Worm (Caenorhabditis elegans) whole organism, L4 larva: Measurements from ENCODE around the gene taap-1.

Experiments
- F26F4.8 ChIP-seq: fragments of 200-800 bp; sonication (Bioruptor generic); conservative IDR thresholded peaks from 2 replicates; pipeline ENCODE4 v1.3.6; 2022; ENCODE audit warnings: missing genetic modification characterization, missing compliant biosample characterization
- F49E8.2 ChIP-seq: sonication (generic microtip); optimal IDR thresholded peaks from 2 replicates; lab custom pipeline; 2016; ENCODE audit warnings: missing compliant biosample characterization, mild to moderate bottlenecking, missing genetic modification characterization, borderline replicate concordance
- T26A8.4 ChIP-seq: fragments of 200-800 bp; sonication (Bioruptor generic); IDR thresholded peaks from 2 replicates; pipeline ENCODE4 v1.3.6; 2022; ENCODE audit warnings: missing genetic modification characterization, missing compliant biosample characterization
- Y48G9A.11 ChIP-seq: fragments of 200-800 bp; sonication (Bioruptor generic); IDR thresholded peaks from 2 replicates; pipeline ENCODE4 v1.3.6; 2022; ENCODE audit warnings: missing genetic modification reagents, missing genetic modification characterization, missing compliant biosample characterization
- Y5F2A.4 ChIP-seq: fragments of 200-800 bp; sonication (Bioruptor generic); optimal IDR thresholded peaks from 2 replicates; lab custom pipeline; 2018; ENCODE audit warnings: mild to moderate bottlenecking, missing genetic modification characterization, missing compliant biosample characterization
- arid-1 ChIP-seq: fragments of 200-800 bp; sonication (Bioruptor generic); conservative IDR thresholded peaks from 2 replicates; pipeline ENCODE4 v1.3.6; 2022; ENCODE audit warnings: missing genetic modification reagents, missing genetic modification characterization, missing compliant biosample characterization
- ceh-28 ChIP-seq: fragments of 150-350 bp; optimal IDR thresholded peaks from 2 replicates; lab custom pipeline; 2014; ENCODE audit warnings: missing biosample characterization, missing genetic modification reagents, missing genetic modification characterization
- ceh-44 ChIP-seq: fragments of 200-800 bp; sonication (Bioruptor generic); IDR thresholded peaks from 2 replicates; pipeline ENCODE4 v1.3.6; 2022; ENCODE audit warnings: missing genetic modification reagents, missing genetic modification characterization, missing compliant biosample characterization
- ceh-62 ChIP-seq: sonication (generic microtip); optimal IDR thresholded peaks from 2 replicates; lab custom pipeline; 2017; ENCODE audit warnings: missing biosample characterization, missing genetic modification characterization
- ceh-82 ChIP-seq: sonication (generic microtip); optimal IDR thresholded peaks from 2 replicates; lab custom pipeline; 2017; ENCODE audit warnings: missing biosample characterization, missing genetic modification characterization
- ces-1 ChIP-seq: fragments of 150-350 bp; sonication (generic microtip); optimal IDR thresholded peaks from 4 replicates; lab custom pipeline; 2014; ENCODE audit warnings: missing biosample characterization, missing genetic modification reagents, missing genetic modification characterization
- ctbp-1 ChIP-seq: fragments of 200-800 bp; sonication (Bioruptor generic); IDR thresholded peaks from 2 replicates; pipeline ENCODE4 v1.3.6; 2022; ENCODE audit warnings: missing genetic modification reagents, missing genetic modification characterization, missing compliant biosample characterization
- daf-16 ChIP-seq, 3 experiments: sonication (generic microtip); optimal IDR thresholded peaks; 2 replicates each; lab custom pipeline; 2016 to 2017; ENCODE audit warnings: missing genetic modification characterization in 3 of 3, missing genetic modification reagents in 3 of 3, mild to moderate bottlenecking in 2 of 3, missing compliant biosample characterization in 2 of 3, missing biosample characterization in 1 of 3, moderate library complexity in 1 of 3
- daf-19 ChIP-seq: fragments of 200-800 bp; sonication (Bioruptor generic); conservative IDR thresholded peaks from 2 replicates; pipeline ENCODE4 v1.3.6; 2022; ENCODE audit warnings: missing genetic modification characterization, missing compliant biosample characterization
- dmd-6 ChIP-seq: fragments of 200-800 bp; sonication (Bioruptor generic); IDR thresholded peaks from 2 replicates; pipeline ENCODE4 v1.3.6; 2022; ENCODE audit warnings: missing genetic modification reagents, missing genetic modification characterization, missing compliant biosample characterization
- duxl-1 ChIP-seq: sonication (generic microtip); optimal IDR thresholded peaks from 2 replicates; lab custom pipeline; 2016; ENCODE audit warnings: mild to moderate bottlenecking, missing genetic modification characterization, moderate library complexity, missing compliant biosample characterization; ENCODE audit not compliant: poor library complexity
- egl-27 ChIP-seq: sonication (generic microtip); optimal IDR thresholded peaks from 3 replicates; lab custom pipeline; 2017; ENCODE audit warnings: missing biosample characterization, missing genetic modification reagents, missing genetic modification characterization
- hif-1 ChIP-seq, 2 experiments: sonication (generic microtip); optimal IDR thresholded peaks; 2 replicates each; lab custom pipeline; 2016 to 2017; ENCODE audit warnings: missing compliant biosample characterization in 2 of 2, missing genetic modification characterization in 2 of 2, missing genetic modification reagents in 2 of 2, missing genotype in 2 of 2, mild to moderate bottlenecking in 1 of 2
- lin-15B ChIP-seq: fragments of 150-350 bp; sonication (generic microtip); optimal IDR thresholded peaks from 3 replicates; lab custom pipeline; 2014; ENCODE audit warnings: missing biosample characterization, missing genetic modification characterization
- lin-39 ChIP-seq: fragments of 150-350 bp; optimal IDR thresholded peaks from 2 replicates; lab custom pipeline; 2014; ENCODE audit warnings: missing biosample characterization, missing genetic modification reagents, missing genetic modification characterization
- lir-3 ChIP-seq: sonication (generic microtip); optimal IDR thresholded peaks from 2 replicates; lab custom pipeline; 2016; ENCODE audit warnings: mild to moderate bottlenecking, missing genetic modification characterization, missing compliant biosample characterization
- lsy-2 ChIP-seq, 2 experiments: fragments of 150-350 bp in 1 of 2; sonication (generic microtip) in 1 of 2; optimal IDR thresholded peaks; 2 replicates each; lab custom pipeline; 2014 to 2017; ENCODE audit warnings: missing biosample characterization in 2 of 2, missing genetic modification characterization in 2 of 2
- madf-9 ChIP-seq: fragments of 200-800 bp; sonication (Bioruptor generic); conservative IDR thresholded peaks from 2 replicates; pipeline ENCODE4 v1.3.6; 2022; ENCODE audit warnings: missing genetic modification reagents, missing genetic modification characterization, missing compliant biosample characterization
- mdl-1 ChIP-seq, 2 experiments: fragments of 150-350 bp in 1 of 2; sonication (generic microtip) in 1 of 2; optimal IDR thresholded peaks; 2 replicates each; lab custom pipeline; 2014 to 2017; ENCODE audit warnings: missing biosample characterization in 2 of 2, missing genetic modification characterization in 2 of 2
- mep-1 ChIP-seq: fragments of 150-350 bp; sonication (generic microtip); optimal IDR thresholded peaks from 3 replicates; lab custom pipeline; 2014; ENCODE audit warnings: missing biosample characterization, missing genetic modification characterization
- mxl-3 ChIP-seq: fragments of 200-800 bp; sonication (Bioruptor generic); optimal IDR thresholded peaks from 2 replicates; lab custom pipeline; 2018; ENCODE audit warnings: mild to moderate bottlenecking, missing genetic modification characterization, missing compliant biosample characterization
- nhr-102 ChIP-seq: sonication (generic microtip); optimal IDR thresholded peaks from 2 replicates; lab custom pipeline; 2016; ENCODE audit warnings: mild to moderate bottlenecking, missing genetic modification characterization, moderate library complexity, missing compliant biosample characterization
- nhr-237 ChIP-seq: sonication (generic microtip); optimal IDR thresholded peaks from 2 replicates; lab custom pipeline; 2017; ENCODE audit warnings: missing biosample characterization, missing genetic modification characterization
- nhr-28 ChIP-seq: fragments of 150-350 bp; optimal IDR thresholded peaks from 2 replicates; lab custom pipeline; 2014; ENCODE audit warnings: missing biosample characterization, missing genetic modification characterization
- nhr-42 ChIP-seq: fragments of 200-800 bp; sonication (Bioruptor generic); IDR thresholded peaks from 2 replicates; pipeline ENCODE4 v1.3.6; 2022; ENCODE audit warnings: missing genetic modification characterization, missing compliant biosample characterization
- nhr-6 ChIP-seq: fragments of 150-350 bp; optimal IDR thresholded peaks from 2 replicates; lab custom pipeline; 2014; ENCODE audit warnings: missing biosample characterization, missing genetic modification characterization
- nhr-77 ChIP-seq: fragments of 150-350 bp; optimal IDR thresholded peaks from 2 replicates; lab custom pipeline; 2014; ENCODE audit warnings: missing biosample characterization, missing genetic modification characterization
- pha-4 ChIP-seq, 2 experiments: fragments of 150-350 bp in 1 of 2; fragments of 200-800 bp in 1 of 2; sonication (Bioruptor generic) in 1 of 2; IDR thresholded peaks in 1 of 2; optimal IDR thresholded peaks in 1 of 2; 2 replicates each; pipeline versions ENCODE4 v1.3.6 to Lab custom; 2014 to 2022; ENCODE audit warnings: missing genetic modification characterization in 2 of 2, missing genetic modification reagents in 2 of 2, missing biosample characterization in 1 of 2, missing compliant biosample characterization in 1 of 2
- php-3 ChIP-seq: fragments of 200-800 bp; sonication (Bioruptor generic); IDR thresholded peaks from 2 replicates; pipeline ENCODE4 v1.3.6; 2022; ENCODE audit warnings: missing genetic modification reagents, missing genetic modification characterization, missing compliant biosample characterization
- saeg-2 ChIP-seq: fragments of 200-800 bp; sonication (Bioruptor generic); IDR thresholded peaks from 2 replicates; pipeline ENCODE4 v1.3.6; 2022; ENCODE audit warnings: missing genetic modification reagents, missing genetic modification characterization, missing compliant biosample characterization
- sdz-12 ChIP-seq: fragments of 200-800 bp; sonication (Bioruptor generic); optimal IDR thresholded peaks from 2 replicates; lab custom pipeline; 2018; ENCODE audit warnings: mild to moderate bottlenecking, missing genetic modification characterization, missing compliant biosample characterization
- set-16 ChIP-seq: fragments of 200-800 bp; sonication (Bioruptor generic); IDR thresholded peaks from 2 replicates; pipeline ENCODE4 v1.3.6; 2022; ENCODE audit warnings: missing genetic modification reagents, missing genetic modification characterization, missing compliant biosample characterization
- snpc-4 ChIP-seq: fragments of 150-350 bp; optimal IDR thresholded peaks from 2 replicates; lab custom pipeline; 2014; ENCODE audit warnings: missing biosample characterization, missing genetic modification characterization
- spr-1 ChIP-seq: sonication (generic microtip); optimal IDR thresholded peaks from 2 replicates; lab custom pipeline; 2016; ENCODE audit warnings: mild to moderate bottlenecking, missing genetic modification characterization, missing compliant biosample characterization
- tag-97 ChIP-seq: fragments of 200-800 bp; sonication (Bioruptor generic); IDR thresholded peaks from 2 replicates; pipeline ENCODE4 v1.3.6; 2022; ENCODE audit warnings: missing genetic modification characterization, missing compliant biosample characterization
- tra-1 ChIP-seq: fragments of 200-800 bp; sonication (Bioruptor generic); IDR thresholded peaks from 2 replicates; pipeline ENCODE4 v1.3.6; 2022; ENCODE audit warnings: missing genetic modification reagents, missing genetic modification characterization, missing compliant biosample characterization
- unc-39 ChIP-seq: sonication (generic microtip); optimal IDR thresholded peaks from 2 replicates; lab custom pipeline; 2017; ENCODE audit warnings: missing biosample characterization, missing genetic modification characterization
- unc-62 ChIP-seq, 3 experiments: fragments of 150-350 bp in 1 of 3; sonication (generic microtip); optimal IDR thresholded peaks in 2 of 3; peaks in 1 of 3; 1 replicate in 1 of 3; 2 replicates in 2 of 3; lab custom pipeline; 2014 to 2017; ENCODE audit warnings: missing biosample characterization in 3 of 3, missing genetic modification characterization in 3 of 3, missing genetic modification reagents in 3 of 3, missing genotype in 1 of 3
- vab-7 ChIP-seq: fragments of 200-800 bp; sonication (Bioruptor generic); IDR thresholded peaks from 2 replicates; pipeline ENCODE4 v1.3.6; 2022; ENCODE audit warnings: missing genetic modification reagents, missing genetic modification characterization, missing compliant biosample characterization
- zfp-2 ChIP-seq: sonication (generic microtip); optimal IDR thresholded peaks from 2 replicates; lab custom pipeline; 2016; ENCODE audit warnings: mild to moderate bottlenecking, missing genetic modification characterization, missing compliant biosample characterization
- zfp-3 ChIP-seq: fragments of 200-800 bp; sonication (Bioruptor generic); conservative IDR thresholded peaks from 2 replicates; pipeline ENCODE4 v1.3.6; 2022; ENCODE audit warnings: missing genetic modification reagents, missing genetic modification characterization, missing compliant biosample characterization
- zip-2 ChIP-seq: fragments of 150-350 bp; optimal IDR thresholded peaks from 2 replicates; lab custom pipeline; 2014; ENCODE audit warnings: missing biosample characterization, missing genetic modification characterization
- ztf-7 ChIP-seq: fragments of 150-350 bp; optimal IDR thresholded peaks from 2 replicates; lab custom pipeline; 2014; ENCODE audit warnings: missing biosample characterization, missing genetic modification characterization

Gene taap-1

ce11 chrII:8441519-8441918, 42.2 kb downstream of the taap-1 start (continued):
- TF ChIP-seq nhr-77 (tag; lab: Kevin White, UChicago) (no peak), spr-1 (tag; lab: Kevin White, UChicago) (peak; percentile 84), unc-62 (GFP tag; optimal IDR thresholded peaks at IDR 0.05 in 1 of 2; lab: Kevin White, UChicago) (no peak), unc-62 (tag; optimal IDR thresholded peaks at IDR 0.05; lab: Kevin White, UChicago) (no peak), T26A8.4 (GFP tag; lab: Robert Waterston, UW) (peak; percentile 81), zip-2 (tag; lab: Kevin White, UChicago) (no peak), unc-39 (tag; lab: Kevin White, UChicago) (no peak), hif-1 (tag; optimal IDR thresholded peaks at IDR 0.05; lab: Kevin White, UChicago) (peak in 1 of 2 experiments; percentile 35), nhr-237 (tag; lab: Kevin White, UChicago) (no peak)

- TF ChIP-seq zfp-2 (tag; lab: Kevin White, UChicago) (no peak), madf-9 (GFP tag; lab: Robert Waterston, UW) (no peak), ctbp-1 (GFP tag; lab: Robert Waterston, UW) (no peak), mdl-1 (tag; optimal IDR thresholded peaks at IDR 0.05; lab: Kevin White, UChicago) (peak in 1 of 2 experiments; percentile 67), set-16 (no peak), ceh-28 (tag; lab: Kevin White, UChicago) (no peak), daf-16 (GFP tag; optimal IDR thresholded peaks at IDR 0.05; lab: Kevin White, UChicago) (no peak), daf-16 (tag; optimal IDR thresholded peaks at IDR 0.05; lab: Kevin White, UChicago) (no peak), saeg-2 (no peak), pha-4 (GFP tag; IDR thresholded peaks at IDR 0.05; lab: Robert Waterston, UW) (no peak), pha-4 (tag; optimal IDR thresholded peaks at IDR 0.05; lab: Kevin White, UChicago) (no peak), ceh-82 (tag; lab: Kevin White, UChicago) (no peak), php-3 (GFP tag; lab: Robert Waterston, UW) (no peak), mxl-3 (GFP tag; lab: Kevin White, UChicago) (no peak), daf-19 (GFP tag; lab: Robert Waterston, UW) (no peak), ceh-44 (GFP tag; lab: Robert Waterston, UW) (no peak), ceh-62 (tag; lab: Kevin White, UChicago) (no peak), snpc-4 (no peak), zfp-3 (GFP tag; lab: Robert Waterston, UW) (no peak), nhr-237 (tag; lab: Kevin White, UChicago) (no peak), nhr-42 (GFP tag; lab: Robert Waterston, UW) (no peak), tag-97 (GFP tag; lab: Robert Waterston, UW) (no peak), Y48G9A.11 (no peak), nhr-28 (peak; percentile 97), lir-3 (tag; lab: Kevin White, UChicago) (no peak), nhr-6 (tag; lab: Kevin White, UChicago) (no peak), lin-15B (tag; lab: Kevin White, UChicago) (no peak), Y5F2A.4 (no peak), dmd-6 (GFP tag; lab: Robert Waterston, UW) (peak; percentile 18; the same call in 1 of the 2 replicates), hif-1 (tag; optimal IDR thresholded peaks at IDR 0.05; lab: Kevin White, UChicago) (no peak), ces-1 (no peak), nhr-102 (tag; lab: Kevin White, UChicago) (no peak), mep-1 (tag; lab: Kevin White, UChicago) (peak; percentile 37), ztf-7 (tag; lab: Kevin White, UChicago) (no peak), lsy-2 (tag; optimal IDR thresholded peaks at IDR 0.05; lab: Kevin White, UChicago) (peak in 1 of 2 experiments; percentile 9), F49E8.2 (tag; lab: Kevin White, UChicago) (no peak), vab-7 (GFP tag; lab: Robert Waterston, UW) (no peak), F26F4.8 (GFP tag; lab: Robert Waterston, UW) (no peak), lin-39 (tag; lab: Kevin White, UChicago) (no peak), sdz-12 (GFP tag; lab: Kevin White, UChicago) (no peak), tra-1 (GFP tag; lab: Robert Waterston, UW) (no peak), arid-1 (GFP tag; lab: Robert Waterston, UW) (no peak), duxl-1 (no peak), egl-27 (tag; lab: Kevin White, UChicago) (no peak), unc-39 (tag; lab: Kevin White, UChicago) (no peak)
Observed at ce11 chrII:8440792-8441191, 42.9 kb downstream of the taap-1 start.
